Worm (Caenorhabditis elegans) whole organism, young adult: ENCODE results near the gene mip-2.

ENCODE experiments used
- F39B2.1 ChIP-seq: fragments of 200-800 bp; sonication (Bioruptor generic); IDR thresholded peaks from 2 replicates; pipeline ENCODE4 v1.3.6; 2022; ENCODE audit warnings: missing genetic modification reagents, missing genetic modification characterization, missing compliant biosample characterization
- F57A8.1 ChIP-seq: fragments of 200-800 bp; sonication (Bioruptor generic); optimal IDR thresholded peaks from 2 replicates; lab custom pipeline; 2018; ENCODE audit warnings: mild to moderate bottlenecking, missing genetic modification characterization, moderate library complexity, missing compliant biosample characterization
- K11D2.4 ChIP-seq: fragments of 200-800 bp; sonication (Bioruptor generic); IDR thresholded peaks from 2 replicates; pipeline ENCODE4 v1.3.6; 2022; ENCODE audit warnings: missing genetic modification reagents, missing genetic modification characterization, missing compliant biosample characterization
- K12H6.12 ChIP-seq: fragments of 200-800 bp; sonication (Bioruptor generic); optimal IDR thresholded peaks from 2 replicates; lab custom pipeline; 2018; ENCODE audit warnings: mild to moderate bottlenecking, missing genetic modification characterization, missing compliant biosample characterization
- Y53G8AR.9 ChIP-seq: fragments of 200-800 bp; sonication (Bioruptor generic); conservative IDR thresholded peaks from 2 replicates; pipeline ENCODE4 v1.3.6; 2022; ENCODE audit warnings: missing genetic modification reagents, missing genetic modification characterization, missing compliant biosample characterization
- Y56A3A.18 ChIP-seq: fragments of 200-800 bp; sonication (Bioruptor generic); IDR thresholded peaks from 2 replicates; pipeline ENCODE4 v1.3.6; 2022; ENCODE audit warnings: missing genetic modification reagents, missing genetic modification characterization, missing compliant biosample characterization
- Y67H2A.10 ChIP-seq: fragments of 200-800 bp; sonication (Bioruptor generic); conservative IDR thresholded peaks from 2 replicates; pipeline ENCODE4 v1.3.6; 2022; ENCODE audit warnings: missing genetic modification reagents, missing genetic modification characterization, missing compliant biosample characterization
- akir-1 ChIP-seq: fragments of 200-800 bp; sonication (Bioruptor generic); optimal IDR thresholded peaks from 2 replicates; lab custom pipeline; 2018; ENCODE audit warnings: mild to moderate bottlenecking, missing genetic modification characterization, moderate library complexity, missing compliant biosample characterization
- aptf-2 ChIP-seq: fragments of 200-800 bp; sonication (Bioruptor generic); conservative IDR thresholded peaks from 2 replicates; pipeline ENCODE4 v1.3.6; 2022; ENCODE audit warnings: missing genetic modification reagents, missing genetic modification characterization, missing compliant biosample characterization
- atf-7 ChIP-seq: sonication (generic microtip); optimal IDR thresholded peaks from 2 replicates; lab custom pipeline; 2017; ENCODE audit warnings: mild to moderate bottlenecking, missing genetic modification characterization, missing compliant biosample characterization
- attf-6 ChIP-seq: fragments of 200-800 bp; sonication (Bioruptor generic); IDR thresholded peaks from 2 replicates; pipeline ENCODE4 v1.3.6; 2022; ENCODE audit warnings: missing genetic modification reagents, missing genetic modification characterization, missing compliant biosample characterization
- bed-1 ChIP-seq: fragments of 200-800 bp; sonication (Bioruptor generic); IDR thresholded peaks from 2 replicates; pipeline ENCODE4 v1.3.6; 2022; ENCODE audit warnings: missing genetic modification reagents, missing genetic modification characterization, missing compliant biosample characterization
- cebp-1 ChIP-seq, 2 experiments: fragments of 200-800 bp in 1 of 2; sonication (Bioruptor generic) in 1 of 2; sonication (generic microtip) in 1 of 2; IDR thresholded peaks in 1 of 2; optimal IDR thresholded peaks in 1 of 2; 2 replicates each; pipeline versions ENCODE4 v1.3.6 to Lab custom; 2017 to 2022; ENCODE audit warnings: missing compliant biosample characterization in 2 of 2, missing genetic modification characterization in 2 of 2, mild to moderate bottlenecking in 1 of 2, missing genetic modification reagents in 1 of 2, moderate library complexity in 1 of 2
- ceh-100 ChIP-seq: fragments of 200-800 bp; sonication (Bioruptor generic); IDR thresholded peaks from 2 replicates; pipeline ENCODE4 v1.3.6; 2022; ENCODE audit warnings: missing genetic modification reagents, missing genetic modification characterization, missing compliant biosample characterization
- ceh-27 ChIP-seq: fragments of 200-800 bp; sonication (Bioruptor generic); optimal IDR thresholded peaks from 2 replicates; lab custom pipeline; 2018; ENCODE audit warnings: mild to moderate bottlenecking, missing genetic modification characterization, moderate library complexity, missing compliant biosample characterization
- ceh-40 ChIP-seq: fragments of 200-800 bp; sonication (Bioruptor generic); IDR thresholded peaks from 2 replicates; pipeline ENCODE4 v1.3.6; 2022; ENCODE audit warnings: missing genetic modification characterization, missing compliant biosample characterization
- ceh-58 ChIP-seq: fragments of 200-800 bp; sonication (Bioruptor generic); IDR thresholded peaks from 2 replicates; pipeline ENCODE4 v1.3.6; 2022; ENCODE audit warnings: missing genetic modification characterization, missing compliant biosample characterization
- ceh-91 ChIP-seq: fragments of 200-800 bp; sonication (Bioruptor generic); IDR thresholded peaks from 2 replicates; pipeline ENCODE4 v1.3.6; 2022; ENCODE audit warnings: missing genetic modification reagents, missing genetic modification characterization, missing compliant biosample characterization
- die-1 ChIP-seq: sonication (generic microtip); optimal IDR thresholded peaks from 2 replicates; lab custom pipeline; 2016; ENCODE audit warnings: missing genotype, mild to moderate bottlenecking, missing genetic modification characterization, missing compliant biosample characterization
- egl-18 ChIP-seq: fragments of 200-800 bp; sonication (Bioruptor generic); IDR thresholded peaks from 2 replicates; pipeline ENCODE4 v1.3.6; 2022; ENCODE audit warnings: missing genetic modification reagents, missing genetic modification characterization, missing compliant biosample characterization
- ets-4 ChIP-seq: fragments of 200-800 bp; sonication (Bioruptor generic); optimal IDR thresholded peaks from 2 replicates; lab custom pipeline; 2018; ENCODE audit warnings: mild to moderate bottlenecking, missing genetic modification characterization, missing compliant biosample characterization
- fkh-3 ChIP-seq: sonication (generic microtip); optimal IDR thresholded peaks from 2 replicates; lab custom pipeline; 2016; ENCODE audit warnings: mild to moderate bottlenecking, missing genetic modification characterization, missing compliant biosample characterization
- hlh-26 ChIP-seq: fragments of 200-800 bp; sonication (Bioruptor generic); conservative IDR thresholded peaks from 2 replicates; pipeline ENCODE4 v1.3.6; 2022; ENCODE audit warnings: missing genetic modification reagents, missing genetic modification characterization, missing compliant biosample characterization
- hmg-1.2 ChIP-seq: fragments of 200-800 bp; sonication (Bioruptor generic); IDR thresholded peaks from 2 replicates; pipeline ENCODE4 v1.3.6; 2022; ENCODE audit warnings: missing genetic modification reagents, missing genetic modification characterization, missing compliant biosample characterization
- let-526 ChIP-seq: fragments of 200-800 bp; sonication (Bioruptor generic); IDR thresholded peaks from 2 replicates; pipeline ENCODE4 v1.3.6; 2022; ENCODE audit warnings: missing genetic modification reagents, missing genetic modification characterization, missing compliant biosample characterization
- lin-26 ChIP-seq: fragments of 200-800 bp; sonication (Bioruptor generic); IDR thresholded peaks from 2 replicates; pipeline ENCODE4 v1.3.6; 2022; ENCODE audit warnings: missing genetic modification reagents, missing genetic modification characterization, missing compliant biosample characterization
- lin-40 ChIP-seq: sonication (generic microtip); optimal IDR thresholded peaks from 2 replicates; lab custom pipeline; 2016; ENCODE audit warnings: missing genetic modification characterization, mild to moderate bottlenecking, missing compliant biosample characterization, missing genotype, missing genetic modification reagents
- lin-54 ChIP-seq: fragments of 200-800 bp; sonication (Bioruptor generic); optimal IDR thresholded peaks from 2 replicates; lab custom pipeline; 2018; ENCODE audit warnings: mild to moderate bottlenecking, missing genetic modification characterization, missing compliant biosample characterization
- lir-1 ChIP-seq: fragments of 200-800 bp; sonication (Bioruptor generic); conservative IDR thresholded peaks from 2 replicates; pipeline ENCODE4 v1.3.6; 2022; ENCODE audit warnings: missing genetic modification reagents, missing genetic modification characterization, missing compliant biosample characterization
- lsl-1 ChIP-seq: fragments of 200-800 bp; sonication (Bioruptor generic); optimal IDR thresholded peaks from 2 replicates; lab custom pipeline; 2018; ENCODE audit warnings: mild to moderate bottlenecking, missing genetic modification characterization, moderate library complexity, missing compliant biosample characterization
- madf-6 ChIP-seq: fragments of 200-800 bp; sonication (Bioruptor generic); IDR thresholded peaks from 2 replicates; pipeline ENCODE4 v1.3.6; 2022; ENCODE audit warnings: missing genetic modification reagents, missing genetic modification characterization, missing compliant biosample characterization
- mcd-1 ChIP-seq: fragments of 200-800 bp; sonication (Bioruptor generic); IDR thresholded peaks from 2 replicates; pipeline ENCODE4 v1.3.6; 2022; ENCODE audit warnings: missing genetic modification reagents, missing genetic modification characterization, missing compliant biosample characterization
- mes-4 ChIP-seq: sonication (generic microtip); optimal IDR thresholded peaks from 2 replicates; lab custom pipeline; 2016; ENCODE audit warnings: missing genotype, missing genetic modification characterization, missing compliant biosample characterization
- nhr-90 ChIP-seq: sonication (generic microtip); optimal IDR thresholded peaks from 2 replicates; lab custom pipeline; 2016; ENCODE audit warnings: missing genotype, mild to moderate bottlenecking, missing genetic modification characterization, missing compliant biosample characterization
- pbrm-1 ChIP-seq: fragments of 200-800 bp; sonication (Bioruptor generic); IDR thresholded peaks from 2 replicates; pipeline ENCODE4 v1.3.6; 2022; ENCODE audit warnings: missing genetic modification reagents, missing genetic modification characterization, missing compliant biosample characterization
- snpc-1.1 ChIP-seq: sonication (generic microtip); optimal IDR thresholded peaks from 2 replicates; lab custom pipeline; 2017; ENCODE audit warnings: missing genetic modification characterization, mild to moderate bottlenecking, missing compliant biosample characterization, antibody characterized with exemption, moderate library complexity, missing genotype, missing genetic modification reagents; ENCODE audit not compliant: insufficient read depth
- snpc-3.4 ChIP-seq: sonication (generic microtip); optimal IDR thresholded peaks from 2 replicates; lab custom pipeline; 2017; ENCODE audit warnings: missing genetic modification characterization, mild to moderate bottlenecking, missing compliant biosample characterization, antibody characterized with exemption, moderate library complexity, missing genotype, missing genetic modification reagents
- somi-1 ChIP-seq: fragments of 200-800 bp; sonication (Bioruptor generic); optimal IDR thresholded peaks from 2 replicates; lab custom pipeline; 2018; ENCODE audit warnings: mild to moderate bottlenecking, missing genetic modification characterization, missing compliant biosample characterization
- sptf-2 ChIP-seq: fragments of 200-800 bp; sonication (Bioruptor generic); optimal IDR thresholded peaks from 2 replicates; lab custom pipeline; 2018; ENCODE audit warnings: mild to moderate bottlenecking, missing genetic modification characterization, missing compliant biosample characterization
- unc-130 ChIP-seq: sonication (generic microtip); optimal IDR thresholded peaks from 2 replicates; lab custom pipeline; 2016; ENCODE audit warnings: missing genetic modification reagents, missing genetic modification characterization, missing compliant biosample characterization
- unc-62 ChIP-seq: fragments of 150-350 bp; optimal IDR thresholded peaks from 2 replicates; lab custom pipeline; 2014; ENCODE audit warnings: missing biosample characterization, missing genetic modification reagents, missing genetic modification characterization
- zim-3 ChIP-seq: sonication (generic microtip); optimal IDR thresholded peaks from 2 replicates; lab custom pipeline; 2017; ENCODE audit warnings: mild to moderate bottlenecking, missing genetic modification characterization, moderate library complexity, missing compliant biosample characterization
- ztf-25 ChIP-seq: fragments of 200-800 bp; sonication (Bioruptor generic); IDR thresholded peaks from 2 replicates; pipeline ENCODE4 v1.3.6; 2022; ENCODE audit warnings: missing genetic modification reagents, missing genetic modification characterization, missing compliant biosample characterization
- ztf-26 ChIP-seq: sonication (generic microtip); optimal IDR thresholded peaks from 2 replicates; lab custom pipeline; 2017; ENCODE audit warnings: missing genetic modification characterization, missing compliant biosample characterization
- ztf-28 ChIP-seq: fragments of 200-800 bp; sonication (Bioruptor generic); IDR thresholded peaks from 2 replicates; pipeline ENCODE4 v1.3.6; 2022; ENCODE audit warnings: missing genetic modification reagents, missing genetic modification characterization, missing compliant biosample characterization
- ztf-6 ChIP-seq: fragments of 200-800 bp; sonication (Bioruptor generic); IDR thresholded peaks from 2 replicates; pipeline ENCODE4 v1.3.6; 2022; ENCODE audit warnings: missing genetic modification reagents, missing genetic modification characterization, missing compliant biosample characterization

Gene mip-2

DNA sequence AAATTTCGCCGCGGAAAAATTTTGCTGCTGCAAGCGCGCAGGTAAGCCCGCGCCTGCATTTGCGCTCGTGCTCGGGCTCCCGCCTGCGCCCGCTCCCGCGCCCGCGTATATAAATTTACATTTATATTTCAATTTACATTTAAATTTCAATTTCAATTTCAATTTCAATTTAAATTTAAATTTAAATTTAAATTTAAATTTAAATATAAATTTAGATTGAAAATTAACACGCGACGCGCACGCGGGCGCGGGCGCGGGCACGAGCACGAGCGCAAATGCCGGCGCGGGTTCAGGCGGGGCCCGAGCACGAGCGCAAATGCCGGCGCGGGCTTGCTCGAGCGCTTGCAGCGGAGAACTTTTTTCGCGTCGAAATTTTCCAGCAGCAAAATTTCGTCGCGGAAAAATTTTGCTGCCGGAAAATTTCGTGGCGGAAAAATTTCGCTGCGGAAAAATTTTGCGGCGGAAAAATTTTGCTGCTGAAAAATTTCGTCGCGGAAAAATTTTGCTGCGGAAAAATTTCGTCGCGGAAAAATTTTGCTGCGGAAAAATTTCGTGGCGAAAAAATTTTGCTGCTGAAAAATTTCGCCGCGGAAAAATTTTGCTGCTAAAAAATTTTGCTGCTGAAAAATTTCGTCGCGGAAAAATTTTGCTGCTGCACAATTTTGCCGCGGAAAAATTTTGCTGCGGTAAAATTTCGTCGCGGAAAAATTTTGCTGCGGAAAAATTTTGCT is 25.7 kb downstream of the mip-2 start:
- TF ChIP-seq K12H6.12 (tag; lab: Kevin White, UChicago) (no peak), die-1 (tag; lab: Kevin White, UChicago) (peak; percentile 22), Y56A3A.18 (GFP tag; lab: Robert Waterston, UW) (no peak), somi-1 (GFP tag; lab: Kevin White, UChicago) (no peak), cebp-1 (GFP tag; IDR thresholded peaks at IDR 0.05; lab: Robert Waterston, UW) (peak; percentile 30; the same call in 1 of the 2 replicates), cebp-1 (tag; optimal IDR thresholded peaks at IDR 0.05; lab: Kevin White, UChicago) (no peak), atf-7 (no peak), lin-26 (GFP tag; lab: Robert Waterston, UW) (no peak; the same call in 1 of the 2 replicates), madf-6 (peak; percentile 55; the same call in 1 of the 2 replicates), F57A8.1 (GFP tag; lab: Kevin White, UChicago) (no peak), hlh-26 (no peak), lin-40 (tag; lab: Kevin White, UChicago) (no peak), F39B2.1 (GFP tag; lab: Robert Waterston, UW) (no peak), lin-54 (GFP tag; lab: Kevin White, UChicago) (peak; percentile 3), egl-18 (no peak), ceh-91 (GFP tag; lab: Robert Waterston, UW) (peak; percentile 32; the same call in 1 of the 2 replicates), ets-4 (no peak), ztf-25 (peak; percentile 74; the same call in 1 of the 2 replicates), K11D2.4 (GFP tag; lab: Robert Waterston, UW) (peak; percentile 68; the same call in 1 of the 2 replicates), let-526 (GFP tag; lab: Robert Waterston, UW) (no peak; the same call in 1 of the 2 replicates), nhr-90 (tag; lab: Kevin White, UChicago) (no peak), ztf-26 (no peak), bed-1 (no peak), ceh-100 (GFP tag; lab: Robert Waterston, UW) (no peak; the same call in 1 of the 2 replicates), sptf-2 (GFP tag; lab: Kevin White, UChicago) (no peak), mes-4 (tag; lab: Kevin White, UChicago) (no peak), aptf-2 (GFP tag; lab: Robert Waterston, UW) (0 out of 2 replicates have a peak, but pooled peaks have one; percentile 22), Y53G8AR.9 (GFP tag; lab: Robert Waterston, UW) (0 out of 2 replicates have a peak, but pooled peaks have one; percentile 22), ceh-27 (no peak), akir-1 (GFP tag; lab: Kevin White, UChicago) (peak; percentile 90), mcd-1 (peak; percentile 90), lir-1 (GFP tag; lab: Robert Waterston, UW) (no peak), zim-3 (tag; lab: Kevin White, UChicago) (no peak), unc-130 (GFP tag; lab: Kevin White, UChicago) (no peak), ztf-6 (GFP tag; lab: Robert Waterston, UW) (no peak), ztf-28 (GFP tag; lab: Robert Waterston, UW) (0 out of 2 replicates have a peak, but pooled peaks have one; percentile 68), snpc-1.1 (tag; lab: Kevin White, UChicago) (no peak), ceh-58 (0 out of 2 replicates have a peak, but pooled peaks have one; percentile 4), pbrm-1 (GFP tag; lab: Robert Waterston, UW) (0 out of 2 replicates have a peak, but pooled peaks have one; percentile 6), unc-62 (GFP tag; lab: Kevin White, UChicago) (no peak), ceh-40 (GFP tag; lab: Robert Waterston, UW) (no peak), fkh-3 (no peak), snpc-3.4 (no peak), attf-6 (GFP tag; lab: Robert Waterston, UW) (no peak), Y67H2A.10 (GFP tag; lab: Robert Waterston, UW) (peak; percentile 5; the same call in 1 of the 2 replicates), hmg-1.2 (GFP tag; lab: Robert Waterston, UW) (no peak), lsl-1 (GFP tag; lab: Kevin White, UChicago) (no peak)
